Worm (Caenorhabditis elegans) whole organism, L4 larva: Measurements from ENCODE around the gene C27A7.9.

Experiments used
- ama-1 ChIP-seq: fragments of 150-350 bp; optimal IDR thresholded peaks from 2 replicates; lab custom pipeline; 2014; ENCODE audit warnings: inconsistent platforms, mixed read lengths
- daf-16 ChIP-seq, 3 experiments: sonication (generic microtip); optimal IDR thresholded peaks; 2 replicates each; lab custom pipeline; 2016 to 2017; ENCODE audit warnings: missing genetic modification characterization in 3 of 3, missing genetic modification reagents in 3 of 3, mild to moderate bottlenecking in 2 of 3, missing compliant biosample characterization in 2 of 3, missing biosample characterization in 1 of 3, moderate library complexity in 1 of 3
- lsy-2 ChIP-seq, 2 experiments: fragments of 150-350 bp in 1 of 2; sonication (generic microtip) in 1 of 2; optimal IDR thresholded peaks; 2 replicates each; lab custom pipeline; 2014 to 2017; ENCODE audit warnings: missing biosample characterization in 2 of 2, missing genetic modification characterization in 2 of 2
- set-16 ChIP-seq: fragments of 200-800 bp; sonication (Bioruptor generic); IDR thresholded peaks from 2 replicates; pipeline ENCODE4 v1.3.6; 2022; ENCODE audit warnings: missing genetic modification reagents, missing genetic modification characterization, missing compliant biosample characterization
- snpc-4 ChIP-seq: fragments of 150-350 bp; optimal IDR thresholded peaks from 2 replicates; lab custom pipeline; 2014; ENCODE audit warnings: missing biosample characterization, missing genetic modification characterization

ce11 chrV:12179338-12179737, 24.9 kb upstream of the C27A7.9 start, which contains the start of gene clec-224:
- no peak for TF ChIP-seq daf-16 (GFP tag; optimal IDR thresholded peaks at IDR 0.05; lab: Kevin White, UChicago)
- no peak for TF ChIP-seq daf-16 (tag; optimal IDR thresholded peaks at IDR 0.05; lab: Kevin White, UChicago)
- no peak for TF ChIP-seq ama-1 (lab: Kevin White, UChicago)
- no peak for TF ChIP-seq set-16 (GFP tag; lab: Robert Waterston, UW)
- no peak for TF ChIP-seq lsy-2 (tag; optimal IDR thresholded peaks at IDR 0.05; lab: Kevin White, UChicago)
- TF ChIP-seq snpc-4 = no peak
